Worm (Caenorhabditis elegans) whole organism, L1 larva: ENCODE results near the gene R11H6.5.

Experiments used
- ces-1 ChIP-seq: fragments of 150-350 bp; optimal IDR thresholded peaks from 2 replicates; lab custom pipeline; 2014; ENCODE audit warnings: missing biosample characterization, missing genetic modification reagents, missing genetic modification characterization
- elt-3 ChIP-seq, 6 experiments: fragments of 150-350 bp in 1 of 6; sonication (generic microtip); optimal IDR thresholded peaks; 2 replicates each; lab custom pipeline; 2017 to 2018; ENCODE audit warnings: missing biosample characterization in 6 of 6, missing genetic modification characterization in 6 of 6, inconsistent platforms in 1 of 6
- lsy-2 ChIP-seq, 2 experiments: fragments of 150-350 bp; optimal IDR thresholded peaks; 2 replicates each; lab custom pipeline; 2014; ENCODE audit warnings: missing biosample characterization in 2 of 2, missing genetic modification characterization in 2 of 2
- mep-1 ChIP-seq: fragments of 150-350 bp; optimal IDR thresholded peaks from 2 replicates; lab custom pipeline; 2014; ENCODE audit warnings: missing biosample characterization, missing genetic modification characterization
- sup-37 ChIP-seq: fragments of 200-800 bp; sonication (Bioruptor generic); optimal IDR thresholded peaks from 2 replicates; lab custom pipeline; 2018; ENCODE audit warnings: mild to moderate bottlenecking, missing genetic modification characterization, missing compliant biosample characterization
- tbx-2 ChIP-seq: sonication (generic microtip); optimal IDR thresholded peaks from 2 replicates; lab custom pipeline; 2016; ENCODE audit warnings: missing genetic modification characterization, missing compliant biosample characterization
- ztf-11 ChIP-seq, 2 experiments: sonication (generic microtip); optimal IDR thresholded peaks; 2 replicates each; lab custom pipeline; 2016 to 2017; ENCODE audit warnings: missing genetic modification characterization in 2 of 2, missing biosample characterization in 1 of 2, missing compliant biosample characterization in 1 of 2

ce11 chrV:14576745-14577373 lies 35.2 kb downstream of the R11H6.5 start:
- TF ChIP-seq lsy-2 (tag; optimal IDR thresholded peaks at IDR 0.05; lab: Kevin White, UChicago) (peak in 1 of 2 experiments; percentile 13), sup-37 (no peak), elt-3 (tag; optimal IDR thresholded peaks at IDR 0.05; lab: Kevin White, UChicago) (no peak), mep-1 (tag; lab: Kevin White, UChicago) (no peak), ztf-11 (tag; optimal IDR thresholded peaks at IDR 0.05; lab: Kevin White, UChicago) (no peak), ces-1 (GFP tag; lab: Kevin White, UChicago) (no peak), tbx-2 (tag; lab: Kevin White, UChicago) (no peak)
